Fruit fly (Drosophila melanogaster): ENCODE measurements around the gene CG15696.

CG15696 gene

dm6 chr3R:20866204-20866603 lies 19.3 kb downstream of the CG15696 start, which contains the start of gene KaiR1D:
Gene KaiR1D, minus strand, starts transcription at chr3R:20866231.
- TF ChIP-seq CG12605 (GFP tag; IDR thresholded peaks at IDR 0.05) (no peak), fd96Ca (GFP tag; IDR thresholded peaks at IDR 0.05) (no peak), EcR (GFP tag; optimal IDR thresholded peaks at IDR 0.05) (no peak), CG34367 (tag; optimal IDR thresholded peaks at IDR 0.05) (no peak), CG32121 (GFP tag; IDR thresholded peaks at IDR 0.05) (no peak), rn (GFP tag; IDR thresholded peaks at IDR 0.05) (no peak), CG14655 (GFP tag; optimal IDR thresholded peaks at IDR 0.05) (no peak), CG17806 (tag; optimal IDR thresholded peaks at IDR 0.05) (no peak), gl (tag; optimal IDR thresholded peaks at IDR 0.05) (no peak), CG10348 (GFP tag; IDR thresholded peaks at IDR 0.05) (no peak), D1 (tag; optimal IDR thresholded peaks at IDR 0.05) (no peak), CG8301 (tag; optimal IDR thresholded peaks at IDR 0.05) (no peak), Pif1B (GFP tag; optimal IDR thresholded peaks at IDR 0.05) (no peak), CG9948 (tag; optimal IDR thresholded peaks at IDR 0.05) (no peak)

- TF ChIP-seq CG34367 (tag; optimal IDR thresholded peaks at IDR 0.05) (no peak), Pif1A (GFP tag; optimal IDR thresholded peaks at IDR 0.05) (no peak), D1 (tag; optimal IDR thresholded peaks at IDR 0.05) (no peak), CG8159 (tag; optimal IDR thresholded peaks at IDR 0.05) (no peak), CG9948 (tag; optimal IDR thresholded peaks at IDR 0.05) (no peak), rn (GFP tag; IDR thresholded peaks at IDR 0.05) (no peak), gl (tag; optimal IDR thresholded peaks at IDR 0.05) (no peak), Ets98B (GFP tag; IDR thresholded peaks at IDR 0.05) (no peak), CG32121 (GFP tag; IDR thresholded peaks at IDR 0.05) (no peak)
Measured at dm6 chr3R:20870736-20871135, 23.9 kb downstream of the CG15696 start, which contains the start of gene TotA. Gene TotA, plus strand, starts transcription at chr3R:20871036.

- no peak for TF ChIP-seq rn (GFP tag; IDR thresholded peaks at IDR 0.05)
- no peak for TF ChIP-seq EcR (GFP tag; optimal IDR thresholded peaks at IDR 0.05)
- no peak for TF ChIP-seq CG15710 (tag; optimal IDR thresholded peaks at IDR 0.05)
- TF ChIP-seq Pif1B (GFP tag; optimal IDR thresholded peaks at IDR 0.05): no peak
- no peak for TF ChIP-seq fd96Ca (GFP tag; IDR thresholded peaks at IDR 0.05)
- no peak for TF ChIP-seq CG8159 (tag; optimal IDR thresholded peaks at IDR 0.05)
- no peak for TF ChIP-seq CG9948 (tag; optimal IDR thresholded peaks at IDR 0.05)
- TF ChIP-seq CG13204 (GFP tag; optimal IDR thresholded peaks at IDR 0.05): no peak
- TF ChIP-seq CG32121 (GFP tag; IDR thresholded peaks at IDR 0.05): no peak
- TF ChIP-seq D1 (tag; optimal IDR thresholded peaks at IDR 0.05): no peak
- no peak for TF ChIP-seq gl (tag; optimal IDR thresholded peaks at IDR 0.05)
- no peak for TF ChIP-seq CG14655 (GFP tag; optimal IDR thresholded peaks at IDR 0.05)
- TF ChIP-seq Pif1A (GFP tag; optimal IDR thresholded peaks at IDR 0.05): no peak
Measured at dm6 chr3R:20872688-20873087, 25.8 kb downstream of the CG15696 start, which contains the start of gene TotC. Gene TotC, plus strand, starts transcription at chr3R:20872988.

dm6 chr3R:20873638-20874037 lies 26.8 kb downstream of the CG15696 start, which contains the start of gene TotB:
Gene TotB, plus strand, starts transcription at chr3R:20873938.
- TF ChIP-seq CG4496 (GFP tag; IDR thresholded peaks at IDR 0.05): no peak
- TF ChIP-seq CG9948 (tag; optimal IDR thresholded peaks at IDR 0.05): no peak
- no peak for TF ChIP-seq Ets98B (GFP tag; IDR thresholded peaks at IDR 0.05)
- TF ChIP-seq CG13204 (GFP tag; optimal IDR thresholded peaks at IDR 0.05): no peak
- TF ChIP-seq Pif1B (GFP tag; optimal IDR thresholded peaks at IDR 0.05): no peak
- TF ChIP-seq CG12605 (GFP tag; IDR thresholded peaks at IDR 0.05): no peak
- no peak for TF ChIP-seq gl (tag; optimal IDR thresholded peaks at IDR 0.05)
- TF ChIP-seq fd96Ca (GFP tag; IDR thresholded peaks at IDR 0.05): no peak
- TF ChIP-seq rn (GFP tag; IDR thresholded peaks at IDR 0.05): no peak
- no peak for TF ChIP-seq D1 (tag; optimal IDR thresholded peaks at IDR 0.05)
- TF ChIP-seq Snoo (tag; optimal IDR thresholded peaks at IDR 0.05): no peak

- TF ChIP-seq CG14655 (GFP tag; optimal IDR thresholded peaks at IDR 0.05) (no peak), CG17806 (tag; optimal IDR thresholded peaks at IDR 0.05) (no peak), EcR (GFP tag; optimal IDR thresholded peaks at IDR 0.05) (no peak), CG4496 (GFP tag; IDR thresholded peaks at IDR 0.05) (no peak), CG8159 (tag; optimal IDR thresholded peaks at IDR 0.05) (no peak), CG8301 (tag; optimal IDR thresholded peaks at IDR 0.05) (no peak), CG15710 (tag; optimal IDR thresholded peaks at IDR 0.05) (no peak), D1 (tag; optimal IDR thresholded peaks at IDR 0.05) (no peak), Snoo (tag; optimal IDR thresholded peaks at IDR 0.05) (no peak), Pif1A (GFP tag; optimal IDR thresholded peaks at IDR 0.05) (no peak), CG9948 (tag; optimal IDR thresholded peaks at IDR 0.05) (no peak), gl (tag; optimal IDR thresholded peaks at IDR 0.05) (no peak), CG13204 (GFP tag; optimal IDR thresholded peaks at IDR 0.05) (no peak), Ets98B (GFP tag; IDR thresholded peaks at IDR 0.05) (no peak)
Measured at dm6 chr3R:20876680-20877079, 29.8 kb downstream of the CG15696 start.

dm6 chr3R:20877436-20877835 lies 30.6 kb downstream of the CG15696 start, which contains the start of gene TotZ:
Gene TotZ, plus strand, starts transcription at chr3R:20877736.
- no peak for TF ChIP-seq CG17806 (tag; optimal IDR thresholded peaks at IDR 0.05)
- TF ChIP-seq gl (tag; optimal IDR thresholded peaks at IDR 0.05): no peak
- TF ChIP-seq rn (GFP tag; IDR thresholded peaks at IDR 0.05): no peak
- TF ChIP-seq Ets98B (GFP tag; IDR thresholded peaks at IDR 0.05): no peak
- TF ChIP-seq CG14655 (GFP tag; optimal IDR thresholded peaks at IDR 0.05): no peak
- TF ChIP-seq CG4496 (GFP tag; IDR thresholded peaks at IDR 0.05): no peak
- TF ChIP-seq CG8159 (tag; optimal IDR thresholded peaks at IDR 0.05): no peak
- TF ChIP-seq CG13204 (GFP tag; optimal IDR thresholded peaks at IDR 0.05): no peak
- TF ChIP-seq fd96Ca (GFP tag; IDR thresholded peaks at IDR 0.05): no peak
- no peak for TF ChIP-seq Pif1A (GFP tag; optimal IDR thresholded peaks at IDR 0.05)
- TF ChIP-seq D1 (tag; optimal IDR thresholded peaks at IDR 0.05): no peak

All from whole organism, pupa.